Fruit fly (Drosophila melanogaster) whole organism, embryonic: ENCODE results near the gene CG43165.
A peak's percentile ranks its signal among the peaks of the same experiment; 100 is the strongest.

ENCODE experiments used
- B-H1 ChIP-seq: fragments of 200-800 bp; sonication (Bioruptor generic); IDR thresholded peaks from 3 replicates; pipeline ENCODE4 v1.3.6; 2022; ENCODE audit warnings: missing biosample characterization, missing genetic modification characterization
- BEAF-32 ChIP-seq: fragments of 200-800 bp; sonication (Bioruptor generic); optimal IDR thresholded peaks from 3 replicates; lab custom pipeline; 2017; ENCODE audit warnings: missing biosample characterization, missing genetic modification characterization, mild to moderate bottlenecking, moderate library complexity, missing genetic modification reagents
- CG11247 ChIP-seq: fragments of 200-800 bp; sonication (Bioruptor generic); IDR thresholded peaks from 2 replicates; pipeline ENCODE4 v1.3.6; 2022; ENCODE audit warnings: missing biosample characterization, missing genetic modification characterization
- CG11456 ChIP-seq: fragments of 200-800 bp; sonication (Bioruptor generic); IDR thresholded peaks from 3 replicates; pipeline ENCODE4 v1.3.6; 2022; ENCODE audit warnings: missing biosample characterization, missing genetic modification characterization
- CG12391 ChIP-seq: fragments of 200-800 bp; sonication (Bioruptor generic); optimal IDR thresholded peaks from 3 replicates; lab custom pipeline; 2018; ENCODE audit warnings: missing biosample characterization, mild to moderate bottlenecking, missing genetic modification characterization, moderate library complexity
- CG13287 ChIP-seq: fragments of 200-800 bp; sonication (Bioruptor generic); IDR thresholded peaks from 2 replicates; pipeline ENCODE4 v1.3.6; 2022; ENCODE audit warnings: missing biosample characterization, missing genetic modification characterization; ENCODE audit not compliant: partially characterized antibody
- CG13424 ChIP-seq: fragments of 200-800 bp; sonication (Bioruptor generic); optimal IDR thresholded peaks from 2 replicates; lab custom pipeline; 2019; ENCODE audit warnings: missing biosample characterization, mild to moderate bottlenecking, missing genetic modification characterization, moderate library complexity
- CG14014 ChIP-seq: fragments of 200-800 bp; sonication (Bioruptor generic); IDR thresholded peaks from 2 replicates; pipeline ENCODE4 v1.3.6; 2022; ENCODE audit warnings: missing biosample characterization, missing genetic modification characterization
- CG15269 ChIP-seq: fragments of 200-800 bp; sonication (Bioruptor generic); optimal IDR thresholded peaks from 2 replicates; lab custom pipeline; 2018; ENCODE audit warnings: missing biosample characterization, mild to moderate bottlenecking, missing genetic modification characterization, moderate library complexity
- CG18262 ChIP-seq: fragments of 200-800 bp; optimal IDR thresholded peaks from 3 replicates; lab custom pipeline; 2019; ENCODE audit warnings: missing biosample characterization, mild to moderate bottlenecking, missing genetic modification characterization, moderate library complexity
- CG2116 ChIP-seq: fragments of 200-800 bp; sonication (Bioruptor generic); optimal IDR thresholded peaks from 3 replicates; lab custom pipeline; 2018; ENCODE audit warnings: missing biosample characterization, mild to moderate bottlenecking, missing genetic modification characterization
- CG30403 ChIP-seq: fragments of 200-800 bp; sonication (Bioruptor generic); optimal IDR thresholded peaks from 3 replicates; lab custom pipeline; 2016; ENCODE audit warnings: missing biosample characterization, missing genetic modification characterization
- CG34224 ChIP-seq: fragments of 200-800 bp; sonication (Bioruptor generic); IDR thresholded peaks from 3 replicates; pipeline ENCODE4 v1.3.6; 2022; ENCODE audit warnings: missing biosample characterization, missing genetic modification characterization; ENCODE audit not compliant: partially characterized antibody
- CG7963 ChIP-seq: fragments of 200-800 bp; sonication (Bioruptor generic); IDR thresholded peaks from 3 replicates; pipeline ENCODE4 v1.3.6; 2022; ENCODE audit warnings: missing biosample characterization, missing genetic modification characterization; ENCODE audit not compliant: partially characterized antibody
- CG8478 ChIP-seq: fragments of >200 bp; optimal IDR thresholded peaks from 2 replicates; lab custom pipeline; 2018
- CG9797 ChIP-seq: fragments of 200-800 bp; sonication (Bioruptor generic); optimal IDR thresholded peaks from 3 replicates; lab custom pipeline; 2018; ENCODE audit warnings: missing biosample characterization, mild to moderate bottlenecking, missing genetic modification characterization
- CHES-1-like ChIP-seq: fragments of 200-800 bp; sonication (Bioruptor generic); optimal IDR thresholded peaks from 2 replicates; lab custom pipeline; 2016; ENCODE audit warnings: missing biosample characterization, missing genetic modification characterization
- Camta ChIP-seq: fragments of 200-800 bp; sonication (Bioruptor generic); optimal IDR thresholded peaks from 2 replicates; lab custom pipeline; 2016; ENCODE audit warnings: missing biosample characterization, missing genetic modification characterization
- Dfd ChIP-seq, 2 experiments: fragments of >200 bp; optimal IDR thresholded peaks; 2 replicates each; lab custom pipeline; 2017; ENCODE audit warnings: missing biosample characterization in 2 of 2, missing genetic modification characterization in 2 of 2
- Dip3 ChIP-seq: fragments of 200-800 bp; sonication (Bioruptor generic); optimal IDR thresholded peaks from 3 replicates; lab custom pipeline; 2016; ENCODE audit warnings: missing biosample characterization, missing genetic modification characterization
- Fer1 ChIP-seq: fragments of 200-800 bp; sonication (Bioruptor generic); optimal IDR thresholded peaks from 2 replicates; lab custom pipeline; 2017; ENCODE audit warnings: missing biosample characterization, mild to moderate bottlenecking, missing genetic modification characterization
- Lpt ChIP-seq: fragments of >200 bp; optimal IDR thresholded peaks from 2 replicates; lab custom pipeline; 2018; ENCODE audit warnings: missing biosample characterization, missing genetic modification characterization
- MBD-R2 ChIP-seq: fragments of 200-800 bp; sonication (Bioruptor generic); IDR thresholded peaks from 2 replicates; pipeline ENCODE4 v1.3.6; 2022; ENCODE audit warnings: missing biosample characterization, missing genetic modification characterization
- Mad ChIP-seq: fragments of 200-800 bp; sonication (Bioruptor generic); optimal IDR thresholded peaks from 2 replicates; lab custom pipeline; 2016; ENCODE audit warnings: missing biosample characterization, missing genetic modification characterization
- NfI ChIP-seq: fragments of 200-800 bp; sonication (Bioruptor generic); optimal IDR thresholded peaks from 3 replicates; lab custom pipeline; 2018; ENCODE audit warnings: missing biosample characterization, mild to moderate bottlenecking, missing genetic modification characterization, moderate library complexity
- Sry-δ ChIP-seq: fragments of 200-800 bp; sonication (Bioruptor generic); optimal IDR thresholded peaks from 2 replicates; lab custom pipeline; 2016; ENCODE audit warnings: missing biosample characterization, missing genetic modification characterization
- TFAM ChIP-seq: fragments of 200-800 bp; sonication (Bioruptor generic); optimal IDR thresholded peaks from 2 replicates; lab custom pipeline; 2017; ENCODE audit warnings: missing biosample characterization, missing genetic modification characterization, inconsistent platforms
- ac ChIP-seq: fragments of 200-800 bp; sonication (Bioruptor generic); optimal IDR thresholded peaks from 3 replicates; lab custom pipeline; 2017; ENCODE audit warnings: missing biosample characterization, mild to moderate bottlenecking, missing genetic modification characterization
- ara ChIP-seq: fragments of 200-800 bp; sonication (Bioruptor generic); IDR thresholded peaks from 2 replicates; pipeline ENCODE4 v1.3.6; 2022; ENCODE audit warnings: missing biosample characterization, missing genetic modification characterization
- bsh ChIP-seq, 2 experiments: fragments of 200-800 bp; sonication (Bioruptor generic); optimal IDR thresholded peaks; 2 replicates each; lab custom pipeline; 2017 to 2018; ENCODE audit warnings: mild to moderate bottlenecking in 2 of 2, missing biosample characterization in 2 of 2, missing genetic modification characterization in 2 of 2, moderate library complexity in 1 of 2
- cad ChIP-seq: fragments of >200 bp; optimal IDR thresholded peaks from 2 replicates; lab custom pipeline; 2017; ENCODE audit warnings: missing biosample characterization, missing genetic modification characterization
- cwo ChIP-seq: fragments of 200-800 bp; sonication (Bioruptor generic); optimal IDR thresholded peaks from 3 replicates; lab custom pipeline; 2017; ENCODE audit warnings: missing biosample characterization, missing genetic modification characterization, mild to moderate bottlenecking, moderate library complexity, missing genetic modification reagents
- dysf ChIP-seq: fragments of 200-800 bp; sonication (Bioruptor generic); IDR thresholded peaks from 3 replicates; pipeline ENCODE4 v1.3.6; 2022; ENCODE audit warnings: missing biosample characterization, missing genetic modification characterization
- fd102C ChIP-seq: fragments of 200-800 bp; sonication (Bioruptor generic); optimal IDR thresholded peaks from 2 replicates; lab custom pipeline; 2018; ENCODE audit warnings: missing biosample characterization, mild to moderate bottlenecking, missing genetic modification characterization, moderate library complexity
- hbn ChIP-seq: fragments of 200-800 bp; sonication (Bioruptor generic); IDR thresholded peaks from 2 replicates; pipeline ENCODE4 v1.3.6; 2022; ENCODE audit warnings: missing biosample characterization, missing genetic modification characterization; ENCODE audit not compliant: partially characterized antibody
- knrl ChIP-seq: fragments of 200-800 bp; sonication (Bioruptor generic); IDR thresholded peaks from 3 replicates; pipeline ENCODE4 v1.3.6; 2022; ENCODE audit warnings: missing biosample characterization, missing genetic modification characterization; ENCODE audit not compliant: partially characterized antibody
- lbe ChIP-seq: fragments of 200-800 bp; sonication (Bioruptor generic); optimal IDR thresholded peaks from 2 replicates; lab custom pipeline; 2016; ENCODE audit warnings: missing biosample characterization, mild to moderate bottlenecking, missing genetic modification characterization
- pfk ChIP-seq: fragments of 200-800 bp; sonication (Bioruptor generic); optimal IDR thresholded peaks from 2 replicates; lab custom pipeline; 2018; ENCODE audit warnings: missing biosample characterization, mild to moderate bottlenecking, missing genetic modification characterization, moderate library complexity
- pzg ChIP-seq: fragments of 200-800 bp; sonication (Bioruptor generic); optimal IDR thresholded peaks from 3 replicates; lab custom pipeline; 2018; ENCODE audit warnings: missing biosample characterization, mild to moderate bottlenecking, missing genetic modification characterization, moderate library complexity
- row ChIP-seq: fragments of 200-800 bp; sonication (Bioruptor generic); IDR thresholded peaks from 3 replicates; pipeline ENCODE4 v1.3.6; 2022; ENCODE audit warnings: missing biosample characterization, missing genetic modification characterization
- sc ChIP-seq, 3 experiments: fragments of >200 bp in 2 of 3; fragments of 200-800 bp in 1 of 3; sonication (Bioruptor generic) in 1 of 3; optimal IDR thresholded peaks; 2 replicates in 2 of 3; 3 replicates in 1 of 3; lab custom pipeline; 2017; ENCODE audit warnings: mild to moderate bottlenecking in 1 of 3, missing biosample characterization in 1 of 3, missing genetic modification characterization in 1 of 3, missing genetic modification reagents in 1 of 3
- sd ChIP-seq: fragments of 200-800 bp; sonication (Bioruptor generic); optimal IDR thresholded peaks from 3 replicates; lab custom pipeline; 2018; ENCODE audit warnings: missing biosample characterization, mild to moderate bottlenecking, missing genetic modification characterization, moderate library complexity
- sens ChIP-seq: fragments of 200-800 bp; sonication (Bioruptor generic); peaks from one replicate; lab custom pipeline; 2016; ENCODE audit warnings: missing biosample characterization, missing genetic modification characterization
- slou ChIP-seq: fragments of 200-800 bp; sonication (Bioruptor generic); optimal IDR thresholded peaks from 3 replicates; lab custom pipeline; 2016; ENCODE audit warnings: missing biosample characterization, missing genetic modification characterization
- sob ChIP-seq: fragments of 200-800 bp; sonication (Bioruptor generic); IDR thresholded peaks from 2 replicates; pipeline ENCODE4 v1.3.6; 2022; ENCODE audit warnings: missing biosample characterization, missing genetic modification characterization
- sr ChIP-seq: fragments of 200-800 bp; sonication (Bioruptor generic); IDR thresholded peaks from 3 replicates; pipeline ENCODE4 v1.3.6; 2022; ENCODE audit warnings: missing biosample characterization, missing genetic modification characterization
- stc ChIP-seq: fragments of 200-800 bp; sonication (Bioruptor generic); IDR thresholded peaks from 2 replicates; pipeline ENCODE4 v1.3.6; 2022; ENCODE audit warnings: missing biosample characterization, missing genetic modification characterization
- toy ChIP-seq: fragments of 200-800 bp; sonication (Bioruptor generic); IDR thresholded peaks from 2 replicates; pipeline ENCODE4 v1.3.6; 2022; ENCODE audit warnings: missing biosample characterization, missing genetic modification characterization
- ttk ChIP-seq: fragments of 200-800 bp; sonication (Bioruptor generic); IDR thresholded peaks from 2 replicates; pipeline ENCODE4 v2.1.2; 2022; ENCODE audit warnings: missing biosample characterization, missing genetic modification characterization

Gene CG43165

dm6 chr2L:3648173-3648972 lies 46.4 kb downstream of the CG43165 start (continued):
- TF ChIP-seq CG13287 (GFP tag; lab: Robert Waterston, UW) (peak; percentile 90), CG12391 (tag; lab: Kevin White, UChicago) (peak; percentile 51), Dfd (GFP tag; optimal IDR thresholded peaks at IDR 0.05; lab: Kevin White, UChicago) (no peak), pfk (peak; percentile 88), sd (tag; lab: Kevin White, UChicago) (no peak), Sry-δ (GFP tag; lab: Kevin White, UChicago) (peak; percentile 50), CHES-1-like (GFP tag; lab: Kevin White, UChicago) (no peak), sob (GFP tag; lab: Robert Waterston, UW) (no peak), Fer1 (peak; percentile 2), sr (GFP tag; lab: Robert Waterston, UW) (no peak), pzg (GFP tag; lab: Kevin White, UChicago) (peak; percentile 19), slou (no peak), CG2116 (GFP tag; lab: Kevin White, UChicago) (no peak), Camta (no peak), B-H1 (GFP tag; lab: Robert Waterston, UW) (no peak), cad (GFP tag; lab: Kevin White, UChicago) (no peak), bsh (GFP tag; optimal IDR thresholded peaks at IDR 0.05; lab: Kevin White, UChicago) (no peak), CG8478 (lab: Kevin White, UChicago) (no peak), TFAM (no peak), CG9797 (GFP tag; lab: Kevin White, UChicago) (no peak), stc (GFP tag; lab: Robert Waterston, UW) (no peak), CG18262 (tag; lab: Kevin White, UChicago) (no peak), dysf (GFP tag; lab: Robert Waterston, UW) (no peak), toy (GFP tag; lab: Robert Waterston, UW) (no peak), CG7963 (GFP tag; lab: Robert Waterston, UW) (no peak), Mad (GFP tag; lab: Kevin White, UChicago) (no peak), Dip3 (GFP tag; lab: Kevin White, UChicago) (no peak), MBD-R2 (GFP tag; lab: Robert Waterston, UW) (no peak), CG34224 (GFP tag; lab: Robert Waterston, UW) (peak; percentile 78), cwo (GFP tag; lab: Kevin White, UChicago) (no peak), sc (optimal IDR thresholded peaks at IDR 0.05; lab: Kevin White, UChicago) (no peak), sc (GFP tag; optimal IDR thresholded peaks at IDR 0.05; lab: Kevin White, UChicago) (no peak), Lpt (GFP tag; lab: Kevin White, UChicago) (no peak), ara (GFP tag; lab: Robert Waterston, UW) (no peak), CG11247 (no peak), CG15269 (tag; lab: Kevin White, UChicago) (no peak), CG30403 (GFP tag; lab: Kevin White, UChicago) (no peak), CG14014 (GFP tag; lab: Robert Waterston, UW) (0 out of 2 replicates have a peak, but pooled peaks have one; percentile 12), fd102C (GFP tag; lab: Kevin White, UChicago) (no peak), row (GFP tag; lab: Robert Waterston, UW) (peak; percentile 70), CG13424 (tag; lab: Kevin White, UChicago) (no peak), lbe (GFP tag; lab: Kevin White, UChicago) (no peak), hbn (peak; percentile 74), ac (no peak), sens (peak; percentile 57), NfI (GFP tag; lab: Kevin White, UChicago) (no peak), BEAF-32 (peak; percentile 67), knrl (GFP tag; lab: Robert Waterston, UW) (peak; percentile 23; the same call in 1 of the 3 replicates), ttk (GFP tag; lab: Robert Waterston, UW) (no peak), CG11456 (no peak)
